Fruit fly (Drosophila melanogaster) whole organism, embryonic: Measurements from ENCODE around the gene Syx4.

Experiments
- B-H2 ChIP-seq: fragments of 200-800 bp; sonication (Bioruptor generic); optimal IDR thresholded peaks from 2 replicates; lab custom pipeline; 2018; ENCODE audit warnings: missing biosample characterization, mild to moderate bottlenecking, missing genetic modification characterization
- BEAF-32 ChIP-seq: fragments of 200-800 bp; sonication (Bioruptor generic); optimal IDR thresholded peaks from 3 replicates; lab custom pipeline; 2017; ENCODE audit warnings: missing biosample characterization, missing genetic modification characterization, mild to moderate bottlenecking, moderate library complexity, missing genetic modification reagents
- Bgb ChIP-seq: fragments of 200-800 bp; sonication (Bioruptor generic); IDR thresholded peaks from 2 replicates; pipeline ENCODE4 v1.3.6; 2022; ENCODE audit warnings: missing biosample characterization, missing genetic modification characterization; ENCODE audit not compliant: partially characterized antibody
- BtbVII ChIP-seq: fragments of 200-800 bp; sonication (Bioruptor generic); optimal IDR thresholded peaks from 3 replicates; lab custom pipeline; 2017; ENCODE audit warnings: missing biosample characterization, mild to moderate bottlenecking, missing genetic modification characterization
- CG10431 ChIP-seq: fragments of 200-800 bp; sonication (Bioruptor generic); optimal IDR thresholded peaks from 3 replicates; lab custom pipeline; 2018; ENCODE audit warnings: missing biosample characterization, mild to moderate bottlenecking, missing genetic modification characterization
- CG11504 ChIP-seq: fragments of 200-800 bp; sonication (Bioruptor generic); optimal IDR thresholded peaks from 3 replicates; lab custom pipeline; 2019; ENCODE audit warnings: missing biosample characterization, mild to moderate bottlenecking, missing genetic modification characterization, moderate library complexity
- CG12391 ChIP-seq: fragments of 200-800 bp; sonication (Bioruptor generic); optimal IDR thresholded peaks from 3 replicates; lab custom pipeline; 2018; ENCODE audit warnings: missing biosample characterization, mild to moderate bottlenecking, missing genetic modification characterization, moderate library complexity
- CG14050 ChIP-seq: fragments of 200-800 bp; sonication (Bioruptor generic); IDR thresholded peaks from 3 replicates; pipeline ENCODE4 v1.3.6; 2022; ENCODE audit warnings: missing biosample characterization, missing genetic modification characterization
- CG14667 ChIP-seq: fragments of 200-800 bp; sonication (Bioruptor generic); IDR thresholded peaks from 2 replicates; pipeline ENCODE4 v1.3.6; 2022; ENCODE audit warnings: missing biosample characterization, missing genetic modification characterization
- CG16779 ChIP-seq: fragments of 200-800 bp; sonication (Bioruptor generic); IDR thresholded peaks from 2 replicates; pipeline ENCODE4 v1.3.6; 2022; ENCODE audit warnings: missing biosample characterization, missing genetic modification characterization
- CG34224 ChIP-seq: fragments of 200-800 bp; sonication (Bioruptor generic); IDR thresholded peaks from 3 replicates; pipeline ENCODE4 v1.3.6; 2022; ENCODE audit warnings: missing biosample characterization, missing genetic modification characterization; ENCODE audit not compliant: partially characterized antibody
- CG4282 ChIP-seq: fragments of 200-800 bp; sonication (Bioruptor generic); optimal IDR thresholded peaks from 2 replicates; lab custom pipeline; 2016; ENCODE audit warnings: missing biosample characterization, missing genetic modification characterization
- CG4360 ChIP-seq: fragments of 200-800 bp; sonication (Bioruptor generic); IDR thresholded peaks from 2 replicates; pipeline ENCODE4 v1.3.6; 2022; ENCODE audit warnings: missing biosample characterization, missing genetic modification characterization
- CG4854 ChIP-seq: fragments of 200-800 bp; sonication (Bioruptor generic); optimal IDR thresholded peaks from 2 replicates; lab custom pipeline; 2016; ENCODE audit warnings: missing biosample characterization, missing genetic modification characterization, inconsistent platforms
- CG5245 ChIP-seq: fragments of 200-800 bp; sonication (Bioruptor generic); optimal IDR thresholded peaks from 3 replicates; lab custom pipeline; 2016; ENCODE audit warnings: missing biosample characterization, missing genetic modification characterization
- CG6254 ChIP-seq: fragments of 200-800 bp; sonication (Bioruptor generic); optimal IDR thresholded peaks from 3 replicates; lab custom pipeline; 2017; ENCODE audit warnings: mild to moderate bottlenecking, missing biosample characterization, missing genetic modification reagents, missing genetic modification characterization
- CG7928 ChIP-seq: fragments of 200-800 bp; sonication (Bioruptor generic); optimal IDR thresholded peaks from 2 replicates; lab custom pipeline; 2017; ENCODE audit warnings: missing biosample characterization, mild to moderate bottlenecking, missing genetic modification characterization
- CG8765 ChIP-seq: fragments of 200-800 bp; sonication (Bioruptor generic); IDR thresholded peaks from 2 replicates; pipeline ENCODE4 v1.3.6; 2022; ENCODE audit warnings: missing biosample characterization, missing genetic modification characterization
- CG9797 ChIP-seq: fragments of 200-800 bp; sonication (Bioruptor generic); optimal IDR thresholded peaks from 3 replicates; lab custom pipeline; 2018; ENCODE audit warnings: missing biosample characterization, mild to moderate bottlenecking, missing genetic modification characterization
- CG9876 ChIP-seq: fragments of 200-800 bp; sonication (Bioruptor generic); optimal IDR thresholded peaks from 2 replicates; lab custom pipeline; 2016; ENCODE audit warnings: missing biosample characterization, missing genetic modification characterization
- Dad ChIP-seq: fragments of 200-800 bp; sonication (Bioruptor generic); optimal IDR thresholded peaks from 3 replicates; lab custom pipeline; 2016; ENCODE audit warnings: missing biosample characterization, missing genetic modification characterization
- Dek ChIP-seq: fragments of 200-800 bp; sonication (Bioruptor generic); optimal IDR thresholded peaks from 3 replicates; lab custom pipeline; 2019; ENCODE audit warnings: missing biosample characterization, mild to moderate bottlenecking, missing genetic modification characterization, moderate library complexity
- Dip2 ChIP-seq: fragments of 200-800 bp; sonication (Bioruptor generic); IDR thresholded peaks from 2 replicates; pipeline ENCODE4 v1.3.6; 2022; ENCODE audit warnings: missing biosample characterization, missing genetic modification characterization
- E2f1 ChIP-seq: fragments of 200-800 bp; sonication (Bioruptor generic); IDR thresholded peaks from 2 replicates; pipeline ENCODE4 v1.3.6; 2022; ENCODE audit warnings: missing biosample characterization, missing genetic modification characterization
- ERR ChIP-seq: fragments of 200-800 bp; sonication (Bioruptor generic); optimal IDR thresholded peaks from 2 replicates; lab custom pipeline; 2016; ENCODE audit warnings: missing biosample characterization, missing genetic modification characterization
- Eip74EF ChIP-seq, 2 experiments: fragments of 200-800 bp in 1 of 2; fragments of >200 bp in 1 of 2; sonication (Bioruptor generic) in 1 of 2; optimal IDR thresholded peaks; 2 replicates each; lab custom pipeline; 2017 to 2019; ENCODE audit warnings: missing biosample characterization in 2 of 2, missing genetic modification characterization in 2 of 2, mild to moderate bottlenecking in 1 of 2, moderate library complexity in 1 of 2
- H2.0 ChIP-seq: fragments of 200-800 bp; sonication (Bioruptor generic); IDR thresholded peaks from 2 replicates; pipeline ENCODE4 v1.3.6; 2022; ENCODE audit warnings: missing biosample characterization, missing genetic modification characterization
- Hr39 ChIP-seq: fragments of >200 bp; optimal IDR thresholded peaks from 2 replicates; lab custom pipeline; 2017
- Neu2 ChIP-seq: fragments of 200-800 bp; sonication (Bioruptor generic); optimal IDR thresholded peaks from 3 replicates; lab custom pipeline; 2016; ENCODE audit warnings: missing biosample characterization, missing genetic modification characterization, borderline replicate concordance
- Nf-YB ChIP-seq: fragments of 200-800 bp; sonication (Bioruptor generic); optimal IDR thresholded peaks from 3 replicates; lab custom pipeline; 2019; ENCODE audit warnings: missing biosample characterization, mild to moderate bottlenecking, missing genetic modification characterization, moderate library complexity
- Six4 ChIP-seq: fragments of 200-800 bp; sonication (Bioruptor generic); optimal IDR thresholded peaks from 2 replicates; lab custom pipeline; 2016; ENCODE audit warnings: missing biosample characterization, missing genetic modification characterization
- Sox102F ChIP-seq: fragments of 200-800 bp; sonication (Bioruptor generic); optimal IDR thresholded peaks from 2 replicates; lab custom pipeline; 2018; ENCODE audit warnings: missing biosample characterization, mild to moderate bottlenecking, missing genetic modification characterization, moderate library complexity
- ara ChIP-seq: fragments of 200-800 bp; sonication (Bioruptor generic); IDR thresholded peaks from 2 replicates; pipeline ENCODE4 v1.3.6; 2022; ENCODE audit warnings: missing biosample characterization, missing genetic modification characterization
- bab2 ChIP-seq: fragments of 200-800 bp; sonication (Bioruptor generic); optimal IDR thresholded peaks from 2 replicates; lab custom pipeline; 2016; ENCODE audit warnings: missing biosample characterization, missing genetic modification characterization
- bsh ChIP-seq, 2 experiments: fragments of 200-800 bp; sonication (Bioruptor generic); optimal IDR thresholded peaks; 2 replicates each; lab custom pipeline; 2017 to 2018; ENCODE audit warnings: mild to moderate bottlenecking in 2 of 2, missing biosample characterization in 2 of 2, missing genetic modification characterization in 2 of 2, moderate library complexity in 1 of 2
- cad ChIP-seq: fragments of >200 bp; optimal IDR thresholded peaks from 2 replicates; lab custom pipeline; 2017; ENCODE audit warnings: missing biosample characterization, missing genetic modification characterization
- dimm ChIP-seq: fragments of 200-800 bp; sonication (Bioruptor generic); IDR thresholded peaks from 2 replicates; pipeline ENCODE4 v1.3.6; 2022; ENCODE audit warnings: missing biosample characterization, missing genetic modification characterization
- dysf ChIP-seq: fragments of 200-800 bp; sonication (Bioruptor generic); IDR thresholded peaks from 3 replicates; pipeline ENCODE4 v1.3.6; 2022; ENCODE audit warnings: missing biosample characterization, missing genetic modification characterization
- ewg ChIP-seq: fragments of 200-800 bp; sonication (Bioruptor generic); optimal IDR thresholded peaks from 3 replicates; lab custom pipeline; 2017; ENCODE audit warnings: mild to moderate bottlenecking, missing biosample characterization, missing genetic modification reagents, missing genetic modification characterization
- gro ChIP-seq: fragments of 200-800 bp; sonication (Bioruptor generic); optimal IDR thresholded peaks from 2 replicates; lab custom pipeline; 2016; ENCODE audit warnings: missing biosample characterization, missing genetic modification characterization
- ind ChIP-seq: fragments of 200-800 bp; sonication (Bioruptor generic); optimal IDR thresholded peaks from 3 replicates; lab custom pipeline; 2016; ENCODE audit warnings: missing biosample characterization, missing genetic modification characterization
- klu ChIP-seq: fragments of 200-800 bp; sonication (Bioruptor generic); IDR thresholded peaks from 2 replicates; pipeline ENCODE4 v1.3.6; 2022; ENCODE audit warnings: missing biosample characterization, missing genetic modification characterization
- pfk ChIP-seq: fragments of 200-800 bp; sonication (Bioruptor generic); optimal IDR thresholded peaks from 2 replicates; lab custom pipeline; 2018; ENCODE audit warnings: missing biosample characterization, mild to moderate bottlenecking, missing genetic modification characterization, moderate library complexity
- pnt ChIP-seq: fragments of 200-800 bp; sonication (Bioruptor generic); optimal IDR thresholded peaks from 3 replicates; lab custom pipeline; 2016; ENCODE audit warnings: missing biosample characterization, missing genetic modification characterization
- ro ChIP-seq: fragments of 200-800 bp; sonication (Bioruptor generic); IDR thresholded peaks from 2 replicates; pipeline ENCODE4 v1.3.6; 2022; ENCODE audit warnings: missing biosample characterization, missing genetic modification characterization
- row ChIP-seq: fragments of 200-800 bp; sonication (Bioruptor generic); IDR thresholded peaks from 3 replicates; pipeline ENCODE4 v1.3.6; 2022; ENCODE audit warnings: missing biosample characterization, missing genetic modification characterization
- so ChIP-seq: fragments of 200-800 bp; sonication (Bioruptor generic); IDR thresholded peaks from 3 replicates; pipeline ENCODE4 v1.3.6; 2022; ENCODE audit warnings: missing biosample characterization, missing genetic modification characterization
- stc ChIP-seq: fragments of 200-800 bp; sonication (Bioruptor generic); IDR thresholded peaks from 2 replicates; pipeline ENCODE4 v1.3.6; 2022; ENCODE audit warnings: missing biosample characterization, missing genetic modification characterization
- stwl ChIP-seq: fragments of 200-800 bp; sonication (Bioruptor generic); optimal IDR thresholded peaks from 3 replicates; lab custom pipeline; 2018; ENCODE audit warnings: missing biosample characterization, mild to moderate bottlenecking, missing genetic modification characterization, moderate library complexity
- tll ChIP-seq, 2 experiments: fragments of 200-800 bp in 1 of 2; fragments of >200 bp in 1 of 2; sonication (Bioruptor generic) in 1 of 2; optimal IDR thresholded peaks; 2 replicates each; lab custom pipeline; 2017 to 2019; ENCODE audit warnings: missing biosample characterization in 2 of 2, missing genetic modification characterization in 2 of 2, mild to moderate bottlenecking in 1 of 2, moderate library complexity in 1 of 2
- vfl ChIP-seq: fragments of 200-800 bp; sonication (Bioruptor generic); optimal IDR thresholded peaks from 2 replicates; lab custom pipeline; 2016; ENCODE audit warnings: missing biosample characterization, missing genetic modification characterization

The Syx4 gene

dm6 chrX:2732127-2732526, 11.7 kb downstream of the Syx4 start, which contains the start of the genes ttm50 and CG2712 (continued):
- TF ChIP-seq ind (GFP tag; lab: Kevin White, UChicago) (peak; percentile 63), CG10431 (GFP tag; lab: Kevin White, UChicago) (no peak), CG9797 (GFP tag; lab: Kevin White, UChicago) (peak; percentile 88), so (GFP tag; lab: Robert Waterston, UW) (no peak), bsh (GFP tag; optimal IDR thresholded peaks at IDR 0.05; lab: Kevin White, UChicago) (peak in 1 of 2 experiments; percentile 39), stc (GFP tag; lab: Robert Waterston, UW) (no peak), dimm (no peak), CG16779 (GFP tag; lab: Robert Waterston, UW) (no peak), BEAF-32 (GFP tag; lab: Kevin White, UChicago) (peak; percentile 52), ewg (GFP tag; lab: Kevin White, UChicago) (no peak), pnt (GFP tag; lab: Kevin White, UChicago) (no peak), tll (GFP tag; optimal IDR thresholded peaks at IDR 0.05; lab: Kevin White, UChicago) (peak in 1 of 2 experiments; percentile 4), Nf-YB (peak; percentile 38), Dek (peak; percentile 63), CG11504 (tag; lab: Kevin White, UChicago) (no peak), vfl (GFP tag; lab: Kevin White, UChicago) (peak; percentile 6), gro (GFP tag; lab: Kevin White, UChicago) (no peak), CG7928 (peak; percentile 31), CG4282 (GFP tag; lab: Kevin White, UChicago) (no peak), Dip2 (GFP tag; lab: Robert Waterston, UW) (no peak), CG4854 (GFP tag; lab: Kevin White, UChicago) (no peak), CG34224 (GFP tag; lab: Robert Waterston, UW) (no peak), E2f1 (GFP tag; lab: Robert Waterston, UW) (peak; percentile 33; the same call in 1 of the 2 replicates), cad (no peak), dysf (GFP tag; lab: Robert Waterston, UW) (peak; percentile 70; the same call in 2 of the 3 replicates), Hr39 (lab: Kevin White, UChicago) (no peak), Sox102F (GFP tag; lab: Kevin White, UChicago) (no peak), ro (GFP tag; lab: Robert Waterston, UW) (no peak), CG8765 (GFP tag; lab: Robert Waterston, UW) (no peak), ara (GFP tag; lab: Robert Waterston, UW) (no peak), row (GFP tag; lab: Robert Waterston, UW) (peak; percentile 93), CG4360 (GFP tag; lab: Robert Waterston, UW) (no peak), Six4 (peak; percentile 13), Dad (GFP tag; lab: Kevin White, UChicago) (no peak), bab2 (peak; percentile 0), Eip74EF (GFP tag; optimal IDR thresholded peaks at IDR 0.05; lab: Kevin White, UChicago) (no peak), pfk (GFP tag; lab: Kevin White, UChicago) (no peak), stwl (tag; lab: Kevin White, UChicago) (peak; percentile 14), klu (GFP tag; lab: Robert Waterston, UW) (0 out of 2 replicates have a peak, but pooled peaks have one; percentile 9), Neu2 (GFP tag; lab: Kevin White, UChicago) (no peak), CG6254 (GFP tag; lab: Kevin White, UChicago) (no peak), CG5245 (GFP tag; lab: Kevin White, UChicago) (no peak), H2.0 (GFP tag; lab: Robert Waterston, UW) (no peak), ERR (GFP tag; lab: Kevin White, UChicago) (no peak), CG14667 (GFP tag; lab: Robert Waterston, UW) (peak; percentile 46), BtbVII (GFP tag; lab: Kevin White, UChicago) (no peak), B-H2 (GFP tag; lab: Kevin White, UChicago) (no peak), Bgb (no peak), CG14050 (GFP tag; lab: Robert Waterston, UW) (peak; percentile 22; the same call in 2 of the 3 replicates), CG12391 (tag; lab: Kevin White, UChicago) (peak; percentile 71), CG9876 (no peak)
